Fruit fly (Drosophila melanogaster): Measurements from ENCODE around the gene CG11854.

CG11854 gene

dm6 chr3R:25207405-25208003, 34.3 kb upstream of the CG11854 start (continued):
- peak; percentile 61 for TF ChIP-seq CG11723 (GFP tag; optimal IDR thresholded peaks at IDR 0.05)
- peak; percentile 29 for TF ChIP-seq CG16863 (GFP tag; optimal IDR thresholded peaks at IDR 0.05)
- peak; percentile 88 for TF ChIP-seq CG2712 (tag; optimal IDR thresholded peaks at IDR 0.05)
- TF ChIP-seq YL-1 (GFP tag; optimal IDR thresholded peaks at IDR 0.05) = peak; percentile 47
- peak; percentile 64 for TF ChIP-seq fd3F (GFP tag; optimal IDR thresholded peaks at IDR 0.05)
- TF ChIP-seq CG15479 (GFP tag; optimal IDR thresholded peaks at IDR 0.05) = no peak
- TF ChIP-seq CG14441 (GFP tag; IDR thresholded peaks at IDR 0.05) = peak; percentile 68
- TF ChIP-seq sim (GFP tag; IDR thresholded peaks at IDR 0.05) = peak; percentile 62
- no peak for TF ChIP-seq Dll (GFP tag; IDR thresholded peaks at IDR 0.05; ENCODE audit: partially characterized antibody)
- no peak for TF ChIP-seq klu (GFP tag; IDR thresholded peaks at IDR 0.05)
- TF ChIP-seq Aef1 (GFP tag; IDR thresholded peaks at IDR 0.05) = peak; percentile 63
- TF ChIP-seq CG4820 (GFP tag; optimal IDR thresholded peaks at IDR 0.05) = peak; percentile 66
- no peak for TF ChIP-seq CG11398 (GFP tag; optimal IDR thresholded peaks at IDR 0.05)
- TF ChIP-seq Atf3 (GFP tag; optimal IDR thresholded peaks at IDR 0.05) = no peak
- peak; percentile 55 for TF ChIP-seq CG14667 (GFP tag; IDR thresholded peaks at IDR 0.05)
- no peak for TF ChIP-seq CG11560 (tag; IDR thresholded peaks at IDR 0.05)
- no peak for TF ChIP-seq HLHmδ (GFP tag; optimal IDR thresholded peaks at IDR 0.05)
- no peak for TF ChIP-seq CG1792 (GFP tag; optimal IDR thresholded peaks at IDR 0.05)
- TF ChIP-seq CG8359 (GFP tag; optimal IDR thresholded peaks at IDR 0.05; ENCODE audit: borderline replicate concordance) = peak; percentile 40
- TF ChIP-seq slp2 (GFP tag; optimal IDR thresholded peaks at IDR 0.05) = peak; percentile 25
- no peak; the same call in 1 of the 2 replicates for TF ChIP-seq CG10959 (GFP tag; IDR thresholded peaks at IDR 0.05)
- no peak for TF ChIP-seq z (GFP tag; IDR thresholded peaks at IDR 0.05)
- TF ChIP-seq Ets97D (GFP tag; optimal IDR thresholded peaks at IDR 0.05) = no peak
- peak; percentile 69 for TF ChIP-seq CG1233 (GFP tag; optimal IDR thresholded peaks at IDR 0.05)
- peak; percentile 60 for TF ChIP-seq CG16815 (GFP tag; optimal IDR thresholded peaks at IDR 0.05)
- TF ChIP-seq HLH3B (GFP tag; IDR thresholded peaks at IDR 0.05) = peak; percentile 66
- no peak for TF ChIP-seq CG6272 (GFP tag; IDR thresholded peaks at IDR 0.05)
- no peak for TF ChIP-seq fd102C (GFP tag; optimal IDR thresholded peaks at IDR 0.05)
- no peak for TF ChIP-seq CG13894 (tag; optimal IDR thresholded peaks at IDR 0.05)
- TF ChIP-seq CG10565 (GFP tag; optimal IDR thresholded peaks at IDR 0.05) = no peak
- TF ChIP-seq CG16779 (GFP tag; IDR thresholded peaks at IDR 0.05) = 0 out of 2 replicates have a peak, but pooled peaks have one; percentile 32
- TF ChIP-seq Atf-2 (GFP tag; optimal IDR thresholded peaks at IDR 0.05) = no peak
- TF ChIP-seq Nf-YA (GFP tag; IDR thresholded peaks at IDR 0.05) = peak; percentile 39; the same call in 1 of the 2 replicates
- TF ChIP-seq Hr51 (GFP tag; optimal IDR thresholded peaks at IDR 0.05) = peak; percentile 34 to 89
- peak; percentile 39 for TF ChIP-seq Spps (tag; optimal IDR thresholded peaks at IDR 0.05)
- TF ChIP-seq zf30C (GFP tag; optimal IDR thresholded peaks at IDR 0.05) = no peak
- TF ChIP-seq CG33557 (GFP tag; optimal IDR thresholded peaks at IDR 0.05) = peak; percentile 66
- peak; percentile 62 for TF ChIP-seq HmgZ (tag; optimal IDR thresholded peaks at IDR 0.05)
- peak; percentile 63; the same call in 1 of the 2 replicates for TF ChIP-seq CG14014 (GFP tag; IDR thresholded peaks at IDR 0.05)
- TF ChIP-seq kni (GFP tag; optimal IDR thresholded peaks at IDR 0.05) = no peak
- TF ChIP-seq dan (GFP tag; IDR thresholded peaks at IDR 0.05) = no peak
- no peak for TF ChIP-seq Hey (tag; optimal IDR thresholded peaks at IDR 0.05)
- no peak for TF ChIP-seq Trl (optimal IDR thresholded peaks at IDR 0.05)
- TF ChIP-seq Trl (GFP tag; optimal IDR thresholded peaks at IDR 0.05) = peak; percentile 21
- peak; percentile 60 for TF ChIP-seq CG15011 (GFP tag; optimal IDR thresholded peaks at IDR 0.05)
- TF ChIP-seq hbn (GFP tag; IDR thresholded peaks at IDR 0.05; ENCODE audit: partially characterized antibody) = no peak
- TF ChIP-seq CG1602 (GFP tag; optimal IDR thresholded peaks at IDR 0.05) = peak; percentile 55
- TF ChIP-seq shn (GFP tag; optimal IDR thresholded peaks at IDR 0.05) = no peak
- peak; percentile 76 for TF ChIP-seq CG17385 (GFP tag; optimal IDR thresholded peaks at IDR 0.05)
- peak; percentile 10 for TF ChIP-seq vfl (GFP tag; optimal IDR thresholded peaks at IDR 0.05)
- TF ChIP-seq esg (GFP tag; conservative IDR thresholded peaks at IDR 0.05) = peak; percentile 62; the same call in 1 of the 2 replicates
